Fruit fly (Drosophila melanogaster): ENCODE data around the gene spo.

Gene spo

DNA sequence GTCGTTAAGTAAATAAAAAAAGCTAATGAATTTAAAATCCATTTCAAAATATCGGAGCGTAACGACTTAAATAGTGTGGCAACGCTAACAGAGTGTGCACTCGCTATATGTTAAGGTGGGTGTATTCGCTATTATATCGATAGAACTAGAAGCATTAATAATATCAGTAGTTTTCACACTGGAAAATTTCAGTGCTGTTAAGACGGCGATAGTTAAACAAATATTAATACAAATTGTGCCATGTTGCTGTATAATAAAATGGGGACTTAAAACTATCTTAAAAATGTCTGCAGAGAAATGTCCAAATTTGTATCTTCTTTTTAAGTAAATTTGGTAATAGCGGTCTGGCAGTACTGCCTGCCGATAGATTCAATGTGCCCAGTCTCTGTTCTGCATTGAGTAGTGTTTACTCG is 9.1 kb downstream of the spo start (continued):
- TF ChIP-seq eg (GFP tag; IDR thresholded peaks at IDR 0.05) (peak; percentile 89), Met (GFP tag; optimal IDR thresholded peaks at IDR 0.05) (no peak), Sox15 (GFP tag; optimal IDR thresholded peaks at IDR 0.05) (peak; percentile 71), CG3919 (GFP tag; optimal IDR thresholded peaks at IDR 0.05) (no peak), salr (GFP tag; optimal IDR thresholded peaks at IDR 0.05) (peak in 1 of 2 experiments; percentile 59), fkh (GFP tag; optimal IDR thresholded peaks at IDR 0.05) (peak; percentile 96), CG6163 (GFP tag; IDR thresholded peaks at IDR 0.05) (peak; percentile 92), CG8319 (GFP tag; optimal IDR thresholded peaks at IDR 0.05) (peak; percentile 39), CG6276 (GFP tag; optimal IDR thresholded peaks at IDR 0.05) (no peak), CG6854 (GFP tag; optimal IDR thresholded peaks at IDR 0.05) (no peak), Sox102F (GFP tag; optimal IDR thresholded peaks at IDR 0.05) (no peak), esn (GFP tag; optimal IDR thresholded peaks at IDR 0.05) (peak; percentile 78), svp (GFP tag) (no peak), vri (GFP tag; optimal IDR thresholded peaks at IDR 0.05) (no peak)

DNA sequence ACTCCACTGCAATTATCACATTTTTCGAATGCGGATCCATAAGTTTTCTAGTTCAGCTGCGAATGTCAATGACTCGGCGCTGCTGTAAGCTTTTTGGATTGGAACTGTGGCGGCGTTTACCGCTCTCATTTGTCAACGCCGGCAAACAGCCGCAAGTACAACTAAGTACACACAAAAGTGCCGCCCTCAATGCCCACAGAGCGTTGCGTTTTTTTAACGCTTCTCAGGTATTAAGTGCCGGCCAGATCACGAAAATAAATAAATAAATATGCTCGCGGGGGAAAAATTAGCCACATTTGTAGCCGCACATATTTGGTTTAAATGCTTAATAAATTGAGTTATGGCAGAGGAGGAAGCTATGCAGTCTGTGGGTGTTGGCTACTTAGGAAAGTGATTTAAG is 10.8 kb downstream of the spo start:
- no peak for TF ChIP-seq Hr4 (GFP tag; optimal IDR thresholded peaks at IDR 0.05)
- peak; percentile 25 for TF ChIP-seq fkh (GFP tag; optimal IDR thresholded peaks at IDR 0.05)
- TF ChIP-seq CG8632 (GFP tag; optimal IDR thresholded peaks at IDR 0.05) = no peak

DNA sequence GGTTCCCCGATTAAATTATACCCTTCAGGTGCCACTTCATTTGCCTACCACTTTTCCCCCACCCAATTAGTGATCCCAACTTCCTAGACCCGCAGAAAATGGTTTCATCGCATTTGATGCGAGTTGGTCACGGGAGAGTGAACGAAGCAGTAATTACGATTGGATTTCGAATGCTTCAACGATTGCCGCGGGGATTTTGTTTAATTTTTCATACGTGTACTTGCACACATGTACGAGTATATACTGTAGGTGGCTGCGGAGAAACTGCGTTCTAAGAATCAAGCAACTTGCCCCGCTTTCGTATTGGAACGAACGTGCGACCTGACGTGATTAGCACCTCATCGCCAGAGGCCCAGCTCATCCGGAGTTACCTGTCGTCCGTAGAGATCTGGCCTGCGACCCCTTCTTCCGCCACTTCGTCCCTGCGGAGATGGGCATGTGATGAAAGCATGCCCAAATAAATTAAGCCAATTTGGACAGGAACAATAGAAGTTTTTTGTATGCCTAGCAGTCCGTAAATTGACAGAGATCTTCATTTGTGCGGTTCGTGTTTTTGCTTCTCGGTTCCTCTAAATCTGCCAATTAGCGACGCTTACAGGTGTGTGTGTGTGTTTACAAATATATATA is 11.8 kb downstream of the spo start:
- TF ChIP-seq Eip75B (GFP tag; optimal IDR thresholded peaks at IDR 0.05) (no peak), CG4318 (GFP tag; optimal IDR thresholded peaks at IDR 0.05) (no peak), fkh (GFP tag; optimal IDR thresholded peaks at IDR 0.05) (peak; percentile 15), CG7368 (GFP tag; optimal IDR thresholded peaks at IDR 0.05) (no peak), CG6163 (GFP tag; IDR thresholded peaks at IDR 0.05) (no peak)

DNA sequence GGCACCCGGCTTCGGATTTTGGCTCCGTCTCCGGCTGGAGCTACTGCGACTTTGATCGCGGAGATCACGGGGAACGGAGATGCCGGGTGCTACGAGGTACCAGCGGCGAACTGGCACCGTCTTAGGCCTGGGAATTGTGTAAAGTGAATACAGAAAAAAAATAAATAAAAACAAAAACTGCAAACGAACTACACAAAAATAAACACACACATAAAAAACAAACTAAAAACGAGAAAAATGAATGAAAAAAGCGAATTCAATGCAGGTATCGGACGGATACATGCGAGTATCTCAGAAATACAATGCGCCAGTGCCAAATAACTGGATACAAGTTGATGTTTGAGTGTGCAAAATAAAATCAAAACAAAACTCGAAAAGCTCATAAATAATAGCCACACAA is 12.6 kb downstream of the spo start:
- TF ChIP-seq CG6163 (GFP tag; IDR thresholded peaks at IDR 0.05) = peak; percentile 81
- peak; percentile 59 for TF ChIP-seq CG16779 (tag; optimal IDR thresholded peaks at IDR 0.05)
- TF ChIP-seq fkh (GFP tag; optimal IDR thresholded peaks at IDR 0.05) = no peak
- TF ChIP-seq net (GFP tag; optimal IDR thresholded peaks at IDR 0.05) = peak; percentile 54
- TF ChIP-seq CG4318 (GFP tag; optimal IDR thresholded peaks at IDR 0.05) = no peak
- no peak for TF ChIP-seq CG6808 (GFP tag; optimal IDR thresholded peaks at IDR 0.05)
- TF ChIP-seq salr (GFP tag; optimal IDR thresholded peaks at IDR 0.05) = no peak
- TF ChIP-seq Hr39 (GFP tag; optimal IDR thresholded peaks at IDR 0.05) = no peak
- TF ChIP-seq CG11902 (GFP tag; optimal IDR thresholded peaks at IDR 0.05) = no peak
- peak; percentile 39; the same call in 1 of the 2 replicates for TF ChIP-seq CG11294 (GFP tag; IDR thresholded peaks at IDR 0.05)
- TF ChIP-seq Ets21C (GFP tag; optimal IDR thresholded peaks at IDR 0.05) = no peak
- TF ChIP-seq Eip78C (GFP tag) = peak; percentile 63
- TF ChIP-seq CG7368 (GFP tag; optimal IDR thresholded peaks at IDR 0.05) = no peak
- 0 out of 2 replicates have a peak, but pooled peaks have one; percentile 31 for TF ChIP-seq Gug (GFP tag; IDR thresholded peaks at IDR 0.05)
- TF ChIP-seq Hr4 (GFP tag; optimal IDR thresholded peaks at IDR 0.05) = peak; percentile 39
- TF ChIP-seq Lpt (GFP tag; optimal IDR thresholded peaks at IDR 0.05) = peak; percentile 57
- TF ChIP-seq CG15336 (GFP tag; IDR thresholded peaks at IDR 0.05) = peak; percentile 85
- TF ChIP-seq dac (GFP tag; optimal IDR thresholded peaks at IDR 0.05) = peak; percentile 7
- no peak for TF ChIP-seq topi (GFP tag; optimal IDR thresholded peaks at IDR 0.05)
- TF ChIP-seq Sox14 (GFP tag; optimal IDR thresholded peaks at IDR 0.05) = no peak
- TF ChIP-seq CG32006 (GFP tag; optimal IDR thresholded peaks at IDR 0.05) = peak; percentile 35
- peak; percentile 92 for TF ChIP-seq CG6276 (GFP tag; optimal IDR thresholded peaks at IDR 0.05)
- TF ChIP-seq Eip75B (GFP tag; optimal IDR thresholded peaks at IDR 0.05) = no peak
- no peak for TF ChIP-seq CG10631 (GFP tag; optimal IDR thresholded peaks at IDR 0.05)
- peak; percentile 92 for TF ChIP-seq eg (GFP tag; IDR thresholded peaks at IDR 0.05)
- peak; percentile 92 for TF ChIP-seq CG8119 (GFP tag; IDR thresholded peaks at IDR 0.05)
- TF ChIP-seq Blimp-1 (GFP tag; optimal IDR thresholded peaks at IDR 0.05) = no peak
- TF ChIP-seq fd59A (GFP tag; optimal IDR thresholded peaks at IDR 0.05) = no peak
- TF ChIP-seq CG3919 (GFP tag; optimal IDR thresholded peaks at IDR 0.05) = no peak
- TF ChIP-seq CG11762 (GFP tag; optimal IDR thresholded peaks at IDR 0.05; ENCODE audit: insufficient read depth) = no peak
